Fruit fly (Drosophila melanogaster) S2 (cell line): ENCODE data around the gene ZIPIC.

ENCODE experiments used
- CG8478 ChIP-seq: fragments of >200 bp; optimal IDR thresholded peaks from 2 replicates; lab custom pipeline; 2018
- CTCF ChIP-seq, 2 experiments: fragments of >200 bp; optimal IDR thresholded peaks; 2 replicates each; lab custom pipeline; 2018

dm6 chr3R:30037630-30038029 is 960 bp upstream of the ZIPIC start, which contains the start of gene ocn:
- TF ChIP-seq CG8478 (no peak), CTCF (optimal IDR thresholded peaks at IDR 0.05; lab: Kevin White, UChicago) (no peak)
